Fruit fly (Drosophila melanogaster): ENCODE measurements around the gene SNF4Agamma.

The SNF4Agamma gene

DNA sequence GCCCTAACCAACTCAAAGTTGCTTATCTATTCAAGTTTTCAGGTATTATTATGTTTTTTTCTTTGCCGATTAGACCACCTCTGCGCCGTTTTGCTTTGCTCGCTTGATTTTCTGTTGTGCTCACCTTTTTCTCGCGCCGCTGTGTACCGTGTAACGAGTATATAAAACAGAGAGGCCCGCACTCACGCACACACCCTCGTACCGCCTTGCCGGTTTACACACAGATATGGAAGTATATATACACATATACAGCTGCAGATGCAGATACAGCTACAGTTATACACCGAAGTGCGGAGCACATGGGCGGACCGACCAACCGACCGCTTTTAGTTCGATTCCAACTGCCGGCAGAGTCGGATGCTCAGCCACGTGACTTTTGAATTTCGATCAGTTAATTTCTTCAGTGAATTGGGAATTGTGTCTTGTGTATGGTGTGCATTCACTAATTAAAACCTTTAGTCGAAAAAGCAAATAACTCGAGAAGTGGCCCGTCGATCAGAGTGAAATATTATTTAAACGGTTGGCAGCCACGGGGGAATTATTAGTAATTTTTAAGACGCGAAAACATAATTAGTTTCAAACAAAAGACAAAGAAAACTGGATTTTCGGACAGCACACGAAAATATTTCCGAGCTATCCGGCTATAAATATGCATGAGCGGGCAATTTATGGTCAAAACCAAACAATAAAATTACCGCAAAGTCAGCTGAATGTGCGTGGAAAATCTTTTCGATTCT, 48.2 kb downstream of the SNF4Agamma start (continued):
- TF ChIP-seq H15 (GFP tag; IDR thresholded peaks at IDR 0.05) (no peak), CG15073 (GFP tag; optimal IDR thresholded peaks at IDR 0.05) (no peak), Gsc (GFP tag; IDR thresholded peaks at IDR 0.05) (no peak), CG6765 (GFP tag; optimal IDR thresholded peaks at IDR 0.05) (peak; percentile 62), lab (GFP tag; optimal IDR thresholded peaks at IDR 0.05) (peak; percentile 80), gem (tag; optimal IDR thresholded peaks at IDR 0.05) (no peak), Ets65A (GFP tag) (peak; percentile 43), HLHmδ (GFP tag; optimal IDR thresholded peaks at IDR 0.05) (peak; percentile 60), Mrtf (GFP tag; IDR thresholded peaks at IDR 0.05) (no peak), CG18619 (GFP tag; optimal IDR thresholded peaks at IDR 0.05) (no peak), ERR (GFP tag; optimal IDR thresholded peaks at IDR 0.05) (peak; percentile 41), sim (GFP tag; IDR thresholded peaks at IDR 0.05) (0 out of 2 replicates have a peak, but pooled peaks have one; percentile 39), CG14860 (GFP tag; IDR thresholded peaks at IDR 0.05; ENCODE audit: partially characterized antibody) (no peak), CG15696 (tag; optimal IDR thresholded peaks at IDR 0.05) (no peak), kay (GFP tag; optimal IDR thresholded peaks at IDR 0.05) (no peak), tna (GFP tag; IDR thresholded peaks at IDR 0.05; ENCODE audit: partially characterized antibody) (peak; percentile 56; the same call in 1 of the 2 replicates), CG10462 (GFP tag; optimal IDR thresholded peaks at IDR 0.05) (no peak), CG5180 (GFP tag; optimal IDR thresholded peaks at IDR 0.05) (peak; percentile 96), CG9437 (GFP tag; optimal IDR thresholded peaks at IDR 0.05) (no peak), ewg (GFP tag; optimal IDR thresholded peaks at IDR 0.05) (no peak), dmrt11E (tag; optimal IDR thresholded peaks at IDR 0.05) (no peak), Ravus (GFP tag; IDR thresholded peaks at IDR 0.05) (no peak), danr (GFP tag; IDR thresholded peaks at IDR 0.05) (no peak), slp2 (GFP tag; optimal IDR thresholded peaks at IDR 0.05) (no peak), gcm2 (GFP tag; optimal IDR thresholded peaks at IDR 0.05) (peak; percentile 10), Oli (tag; optimal IDR thresholded peaks at IDR 0.05) (no peak), Bteb2 (GFP tag; optimal IDR thresholded peaks at IDR 0.05) (no peak), C15 (GFP tag; IDR thresholded peaks at IDR 0.05) (no peak), twi (tag; optimal IDR thresholded peaks at IDR 0.05) (peak; percentile 43), CG18599 (GFP tag; optimal IDR thresholded peaks at IDR 0.05) (peak; percentile 71), NC2α (GFP tag; optimal IDR thresholded peaks at IDR 0.05) (no peak), HHEX (GFP tag; optimal IDR thresholded peaks at IDR 0.05) (peak; percentile 28), CG12942 (GFP tag; optimal IDR thresholded peaks at IDR 0.05) (no peak), Lim3 (GFP tag; IDR thresholded peaks at IDR 0.05) (no peak), CG15479 (GFP tag; optimal IDR thresholded peaks at IDR 0.05) (no peak), lmd (GFP tag; IDR thresholded peaks at IDR 0.05) (no peak), vvl (GFP tag; IDR thresholded peaks at IDR 0.05) (peak; percentile 75), Vsx1 (GFP tag; optimal IDR thresholded peaks at IDR 0.05) (peak; percentile 73), Trl (optimal IDR thresholded peaks at IDR 0.05) (peak; percentile 47 to 74), Trl (GFP tag; optimal IDR thresholded peaks at IDR 0.05) (peak; percentile 56), mirr (GFP tag; optimal IDR thresholded peaks at IDR 0.05) (peak; percentile 90), schlank (tag; optimal IDR thresholded peaks at IDR 0.05) (no peak), zfh2 (GFP tag; optimal IDR thresholded peaks at IDR 0.05) (peak; percentile 12), CG16779 (GFP tag; IDR thresholded peaks at IDR 0.05) (no peak), CG6791 (GFP tag; IDR thresholded peaks at IDR 0.05; ENCODE audit: partially characterized antibody) (peak; percentile 63; the same call in 1 of the 3 replicates), CG2875 (GFP tag; optimal IDR thresholded peaks at IDR 0.05) (peak; percentile 29), phol (tag; optimal IDR thresholded peaks at IDR 0.05) (no peak)
